Fruit fly (Drosophila melanogaster) whole organism, embryonic: Measurements from ENCODE around the gene Trm1.
A peak's percentile ranks its signal among the peaks of the same experiment; 100 is the strongest.

Experiments used
- Ada2b ChIP-seq: fragments of 200-800 bp; sonication (Bioruptor generic); IDR thresholded peaks from 2 replicates; pipeline ENCODE4 v1.3.6; 2022; ENCODE audit warnings: missing biosample characterization, missing genetic modification characterization
- Antp ChIP-seq: fragments of 200-800 bp; sonication (Bioruptor generic); optimal IDR thresholded peaks from 3 replicates; lab custom pipeline; 2016; ENCODE audit warnings: missing biosample characterization, missing genetic modification characterization
- Asciz ChIP-seq: fragments of 200-800 bp; sonication (Bioruptor generic); optimal IDR thresholded peaks from 2 replicates; lab custom pipeline; 2017; ENCODE audit warnings: missing biosample characterization, mild to moderate bottlenecking, missing genetic modification characterization, missing genetic modification reagents
- B-H2 ChIP-seq: fragments of 200-800 bp; sonication (Bioruptor generic); optimal IDR thresholded peaks from 2 replicates; lab custom pipeline; 2018; ENCODE audit warnings: missing biosample characterization, mild to moderate bottlenecking, missing genetic modification characterization
- Blimp-1 ChIP-seq: fragments of 200-800 bp; sonication (Bioruptor generic); optimal IDR thresholded peaks from 3 replicates; lab custom pipeline; 2018; ENCODE audit warnings: missing biosample characterization, missing genetic modification characterization, mild to moderate bottlenecking, moderate library complexity, missing genetic modification reagents
- CG10979 ChIP-seq: fragments of 200-800 bp; sonication (Bioruptor generic); optimal IDR thresholded peaks from 2 replicates; lab custom pipeline; 2018; ENCODE audit warnings: missing biosample characterization, mild to moderate bottlenecking, missing genetic modification characterization, moderate library complexity
- CG11085 ChIP-seq: fragments of 200-800 bp; sonication (Bioruptor generic); IDR thresholded peaks from 2 replicates; pipeline ENCODE4 v1.3.6; 2022; ENCODE audit warnings: missing biosample characterization, missing genetic modification characterization
- CG11398 ChIP-seq: fragments of 200-800 bp; sonication (Bioruptor generic); optimal IDR thresholded peaks from 2 replicates; lab custom pipeline; 2016; ENCODE audit warnings: missing biosample characterization, missing genetic modification characterization
- CG11504 ChIP-seq: fragments of 200-800 bp; sonication (Bioruptor generic); optimal IDR thresholded peaks from 3 replicates; lab custom pipeline; 2019; ENCODE audit warnings: missing biosample characterization, mild to moderate bottlenecking, missing genetic modification characterization, moderate library complexity
- CG11695 ChIP-seq: fragments of 200-800 bp; sonication (Bioruptor generic); IDR thresholded peaks from 3 replicates; pipeline ENCODE4 v1.3.6; 2022; ENCODE audit warnings: missing biosample characterization, missing genetic modification characterization
- CG12071 ChIP-seq: fragments of 200-800 bp; sonication (Bioruptor generic); optimal IDR thresholded peaks from 3 replicates; lab custom pipeline; 2018; ENCODE audit warnings: missing biosample characterization, mild to moderate bottlenecking, missing genetic modification characterization
- CG1233 ChIP-seq: fragments of 200-800 bp; sonication (Bioruptor generic); optimal IDR thresholded peaks from 4 replicates; lab custom pipeline; 2018; ENCODE audit warnings: missing biosample characterization, mild to moderate bottlenecking, missing genetic modification characterization
- CG14014 ChIP-seq: fragments of 200-800 bp; sonication (Bioruptor generic); IDR thresholded peaks from 2 replicates; pipeline ENCODE4 v1.3.6; 2022; ENCODE audit warnings: missing biosample characterization, missing genetic modification characterization
- CG17829 ChIP-seq: fragments of 200-800 bp; optimal IDR thresholded peaks from 2 replicates; lab custom pipeline; 2019; ENCODE audit warnings: missing biosample characterization, mild to moderate bottlenecking, missing genetic modification characterization, moderate library complexity
- CG18599 ChIP-seq: fragments of 200-800 bp; sonication (Bioruptor generic); optimal IDR thresholded peaks from 3 replicates; lab custom pipeline; 2017; ENCODE audit warnings: missing biosample characterization, missing genetic modification characterization, mild to moderate bottlenecking, moderate library complexity, missing genetic modification reagents
- CG2678 ChIP-seq: fragments of 200-800 bp; sonication (Bioruptor generic); optimal IDR thresholded peaks from 3 replicates; lab custom pipeline; 2019; ENCODE audit warnings: missing biosample characterization, mild to moderate bottlenecking, missing genetic modification characterization, moderate library complexity
- CG30403 ChIP-seq: fragments of 200-800 bp; sonication (Bioruptor generic); optimal IDR thresholded peaks from 3 replicates; lab custom pipeline; 2016; ENCODE audit warnings: missing biosample characterization, missing genetic modification characterization
- CG34376 ChIP-seq: fragments of 200-800 bp; sonication (Bioruptor generic); optimal IDR thresholded peaks from 2 replicates; lab custom pipeline; 2018; ENCODE audit warnings: missing biosample characterization, mild to moderate bottlenecking, missing genetic modification characterization
- CG3847 ChIP-seq: fragments of 200-800 bp; sonication (Bioruptor generic); IDR thresholded peaks from 2 replicates; pipeline ENCODE4 v1.3.6; 2022; ENCODE audit warnings: missing biosample characterization, missing genetic modification characterization
- CG4424 ChIP-seq: fragments of 200-800 bp; sonication (Bioruptor generic); optimal IDR thresholded peaks from 3 replicates; lab custom pipeline; 2016; ENCODE audit warnings: missing biosample characterization, missing genetic modification characterization
- CG4820 ChIP-seq: fragments of 200-800 bp; sonication (Bioruptor generic); optimal IDR thresholded peaks from 3 replicates; lab custom pipeline; 2016; ENCODE audit warnings: missing biosample characterization, missing genetic modification characterization
- CG5953 ChIP-seq: fragments of 200-800 bp; sonication (Bioruptor generic); IDR thresholded peaks from 2 replicates; pipeline ENCODE4 v1.3.6; 2022; ENCODE audit warnings: missing biosample characterization, missing genetic modification characterization
- CG7745 ChIP-seq: fragments of 200-800 bp; sonication (Bioruptor generic); optimal IDR thresholded peaks from 2 replicates; lab custom pipeline; 2018; ENCODE audit warnings: missing biosample characterization, mild to moderate bottlenecking, missing genetic modification characterization, moderate library complexity
- CG7987 ChIP-seq: fragments of 200-800 bp; sonication (Bioruptor generic); optimal IDR thresholded peaks from 2 replicates; lab custom pipeline; 2018; ENCODE audit warnings: missing biosample characterization, mild to moderate bottlenecking, missing genetic modification characterization, moderate library complexity
- CG9215 ChIP-seq: fragments of 200-800 bp; sonication (Bioruptor generic); IDR thresholded peaks from 2 replicates; pipeline ENCODE4 v1.3.6; 2022; ENCODE audit warnings: missing biosample characterization, missing genetic modification characterization
- CG9727 ChIP-seq: fragments of 200-800 bp; sonication (Bioruptor generic); optimal IDR thresholded peaks from 3 replicates; lab custom pipeline; 2017; ENCODE audit warnings: missing biosample characterization, mild to moderate bottlenecking, missing genetic modification characterization
- Chrac-16 ChIP-seq: fragments of 200-800 bp; sonication (Bioruptor generic); optimal IDR thresholded peaks from 3 replicates; lab custom pipeline; 2016; ENCODE audit warnings: missing biosample characterization, missing genetic modification characterization
- D ChIP-seq, 2 experiments: fragments of 200-800 bp in 1 of 2; fragments of >200 bp in 1 of 2; sonication (Bioruptor generic) in 1 of 2; optimal IDR thresholded peaks; 2 replicates in 1 of 2; 3 replicates in 1 of 2; lab custom pipeline; 2017; ENCODE audit warnings: mild to moderate bottlenecking in 1 of 2, missing biosample characterization in 1 of 2, missing genetic modification characterization in 1 of 2, missing genetic modification reagents in 1 of 2
- Gsc ChIP-seq: fragments of 200-800 bp; sonication (Bioruptor generic); IDR thresholded peaks from 2 replicates; pipeline ENCODE4 v1.3.6; 2022; ENCODE audit warnings: missing biosample characterization, missing genetic modification characterization
- Hmr ChIP-seq: fragments of 200-800 bp; sonication (Bioruptor generic); optimal IDR thresholded peaks from 3 replicates; lab custom pipeline; 2017; ENCODE audit warnings: mild to moderate bottlenecking, missing biosample characterization, missing genetic modification reagents, missing genetic modification characterization
- Lim3 ChIP-seq: fragments of 200-800 bp; sonication (Bioruptor generic); IDR thresholded peaks from 2 replicates; pipeline ENCODE4 v1.3.6; 2022; ENCODE audit warnings: missing biosample characterization, missing genetic modification characterization
- Lpt ChIP-seq: fragments of >200 bp; optimal IDR thresholded peaks from 2 replicates; lab custom pipeline; 2018; ENCODE audit warnings: missing biosample characterization, missing genetic modification characterization
- Med ChIP-seq: fragments of 200-800 bp; sonication (Bioruptor generic); peaks from one replicate; lab custom pipeline; 2016; ENCODE audit warnings: missing biosample characterization, missing genetic modification characterization, mild to moderate bottlenecking, inconsistent platforms, moderate library complexity
- NfI ChIP-seq: fragments of 200-800 bp; sonication (Bioruptor generic); optimal IDR thresholded peaks from 3 replicates; lab custom pipeline; 2018; ENCODE audit warnings: missing biosample characterization, mild to moderate bottlenecking, missing genetic modification characterization, moderate library complexity
- Oli ChIP-seq: fragments of 200-800 bp; sonication (Bioruptor generic); optimal IDR thresholded peaks from 2 replicates; lab custom pipeline; 2018; ENCODE audit warnings: missing biosample characterization, mild to moderate bottlenecking, missing genetic modification characterization, moderate library complexity
- ato ChIP-seq: fragments of 200-800 bp; sonication (Bioruptor generic); IDR thresholded peaks from 2 replicates; pipeline ENCODE4 v1.3.6; 2022; ENCODE audit warnings: missing biosample characterization, missing genetic modification characterization; ENCODE audit not compliant: partially characterized antibody
- bab2 ChIP-seq: fragments of 200-800 bp; sonication (Bioruptor generic); optimal IDR thresholded peaks from 2 replicates; lab custom pipeline; 2016; ENCODE audit warnings: missing biosample characterization, missing genetic modification characterization
- bbx ChIP-seq: fragments of 200-800 bp; sonication (Bioruptor generic); IDR thresholded peaks from 2 replicates; pipeline ENCODE4 v1.3.6; 2022; ENCODE audit warnings: missing biosample characterization, missing genetic modification characterization; ENCODE audit not compliant: partially characterized antibody
- bowl ChIP-seq: fragments of 200-800 bp; sonication (Bioruptor generic); IDR thresholded peaks from 2 replicates; pipeline ENCODE4 v1.3.6; 2022; ENCODE audit warnings: missing biosample characterization, missing genetic modification characterization
- ci ChIP-seq: fragments of 200-800 bp; sonication (Bioruptor generic); IDR thresholded peaks from 3 replicates; pipeline ENCODE4 v1.3.6; 2022; ENCODE audit warnings: missing biosample characterization, missing genetic modification characterization
- esg ChIP-seq: fragments of 200-800 bp; sonication (Bioruptor generic); conservative IDR thresholded peaks from 2 replicates; pipeline ENCODE4 v1.3.6; 2022; ENCODE audit warnings: missing biosample characterization, missing genetic modification characterization
- gsb-n ChIP-seq: fragments of 200-800 bp; sonication (Bioruptor generic); optimal IDR thresholded peaks from 3 replicates; lab custom pipeline; 2018; ENCODE audit warnings: missing biosample characterization, mild to moderate bottlenecking, missing genetic modification characterization
- kni ChIP-seq: fragments of 200-800 bp; sonication (Bioruptor generic); optimal IDR thresholded peaks from 3 replicates; lab custom pipeline; 2017; ENCODE audit warnings: mild to moderate bottlenecking, missing biosample characterization, missing genetic modification reagents, missing genetic modification characterization
- lab ChIP-seq: fragments of 200-800 bp; sonication (Bioruptor generic); optimal IDR thresholded peaks from 3 replicates; lab custom pipeline; 2017; ENCODE audit warnings: missing biosample characterization, missing genetic modification characterization, mild to moderate bottlenecking, moderate library complexity, missing genetic modification reagents
- odd ChIP-seq: fragments of 200-800 bp; sonication (Bioruptor generic); optimal IDR thresholded peaks from 2 replicates; lab custom pipeline; 2017; ENCODE audit warnings: missing biosample characterization, mild to moderate bottlenecking, missing genetic modification characterization
- org-1 ChIP-seq: fragments of 200-800 bp; sonication (Bioruptor generic); optimal IDR thresholded peaks from 2 replicates; lab custom pipeline; 2017; ENCODE audit warnings: missing biosample characterization, missing genetic modification characterization
- scrt ChIP-seq: fragments of 200-800 bp; sonication (Bioruptor generic); optimal IDR thresholded peaks from 2 replicates; lab custom pipeline; 2018; ENCODE audit warnings: missing biosample characterization, mild to moderate bottlenecking, missing genetic modification characterization, moderate library complexity
- seq ChIP-seq: fragments of 200-800 bp; sonication (Bioruptor generic); IDR thresholded peaks from 2 replicates; pipeline ENCODE4 v1.3.6; 2022; ENCODE audit warnings: missing biosample characterization, missing genetic modification characterization
- sna ChIP-seq: fragments of 200-800 bp; sonication (Bioruptor generic); IDR thresholded peaks from 2 replicates; pipeline ENCODE4 v1.3.6; 2022; ENCODE audit warnings: missing biosample characterization, missing genetic modification characterization; ENCODE audit not compliant: partially characterized antibody
- tll ChIP-seq, 2 experiments: fragments of 200-800 bp in 1 of 2; fragments of >200 bp in 1 of 2; sonication (Bioruptor generic) in 1 of 2; optimal IDR thresholded peaks; 2 replicates each; lab custom pipeline; 2017 to 2019; ENCODE audit warnings: missing biosample characterization in 2 of 2, missing genetic modification characterization in 2 of 2, mild to moderate bottlenecking in 1 of 2, moderate library complexity in 1 of 2

Gene Trm1

DNA sequence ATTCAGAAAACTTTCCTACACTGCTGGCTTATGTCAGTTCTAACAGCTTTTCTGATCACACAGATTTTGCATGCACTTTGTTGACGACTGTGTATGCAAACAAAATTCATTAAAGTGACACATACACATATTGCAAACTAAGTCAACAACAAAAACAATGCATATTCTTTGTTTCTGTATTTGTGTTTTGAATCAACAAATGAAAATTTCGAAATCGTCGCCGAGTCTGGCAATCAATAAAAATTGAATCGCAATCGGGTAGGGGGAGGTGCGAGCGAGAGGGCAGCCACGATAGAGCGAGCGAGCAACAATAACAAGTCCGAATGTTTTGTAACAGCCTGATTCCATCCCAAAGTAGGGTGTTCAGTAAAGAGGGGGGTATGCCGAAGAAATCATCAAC lies 35.2 kb downstream of the Trm1 start (continued):
- peak; percentile 46 for TF ChIP-seq kni (GFP tag; lab: Kevin White, UChicago)
- no peak for TF ChIP-seq Ada2b (GFP tag; lab: Robert Waterston, UW)
- TF ChIP-seq CG12071 (GFP tag; lab: Kevin White, UChicago): peak; percentile 66
- no peak for TF ChIP-seq Gsc
- no peak for TF ChIP-seq Lim3 (GFP tag; lab: Robert Waterston, UW)
- peak; percentile 64 for TF ChIP-seq CG18599
- peak; percentile 53 for TF ChIP-seq lab
- no peak for TF ChIP-seq Antp (GFP tag; lab: Kevin White, UChicago)
- TF ChIP-seq B-H2 (GFP tag; lab: Kevin White, UChicago): peak; percentile 1
- TF ChIP-seq CG4820 (GFP tag; lab: Kevin White, UChicago): no peak
- peak; percentile 48 for TF ChIP-seq CG34376 (GFP tag; lab: Kevin White, UChicago)
- peak; percentile 26 for TF ChIP-seq Blimp-1 (GFP tag; lab: Kevin White, UChicago)
- peak; percentile 69 for TF ChIP-seq Asciz (GFP tag; lab: Kevin White, UChicago)
- no peak for TF ChIP-seq CG7745 (tag; lab: Kevin White, UChicago)
- peak; percentile 32; the same call in 1 of the 3 replicates for TF ChIP-seq ci (GFP tag; lab: Robert Waterston, UW)
- TF ChIP-seq sna (GFP tag; lab: Robert Waterston, UW): no peak
- TF ChIP-seq CG14014 (GFP tag; lab: Robert Waterston, UW): no peak; the same call in 1 of the 2 replicates
- TF ChIP-seq ato: no peak
- TF ChIP-seq CG11398 (GFP tag; lab: Kevin White, UChicago): peak; percentile 5
- no peak for TF ChIP-seq CG9215
- no peak for TF ChIP-seq CG3847 (GFP tag; lab: Robert Waterston, UW)
- TF ChIP-seq bowl: no peak
- no peak for TF ChIP-seq bbx (GFP tag; lab: Robert Waterston, UW)
- TF ChIP-seq CG7987 (GFP tag; lab: Kevin White, UChicago): peak; percentile 66
- TF ChIP-seq esg (GFP tag; lab: Robert Waterston, UW): no peak
- peak; percentile 66 for TF ChIP-seq CG1233 (GFP tag; lab: Kevin White, UChicago)
- TF ChIP-seq CG4424 (GFP tag; lab: Kevin White, UChicago): no peak
- no peak for TF ChIP-seq CG30403 (GFP tag; lab: Kevin White, UChicago)
- peak; percentile 58 for TF ChIP-seq CG2678
- TF ChIP-seq Med: peak; percentile 79
- TF ChIP-seq CG10979: no peak
- peak; percentile 8 for TF ChIP-seq scrt (GFP tag; lab: Kevin White, UChicago)
- no peak for TF ChIP-seq CG5953
- TF ChIP-seq CG11695 (GFP tag; lab: Robert Waterston, UW): 0 out of 3 replicates have a peak, but pooled peaks have one; percentile 30
- TF ChIP-seq CG11504 (tag; lab: Kevin White, UChicago): peak; percentile 18
- no peak for TF ChIP-seq CG11085
- no peak for TF ChIP-seq CG9727 (GFP tag; lab: Kevin White, UChicago)
- TF ChIP-seq D (optimal IDR thresholded peaks at IDR 0.05; lab: Kevin White, UChicago): no peak
- no peak for TF ChIP-seq D (GFP tag; optimal IDR thresholded peaks at IDR 0.05; lab: Kevin White, UChicago)
- peak; percentile 10 for TF ChIP-seq org-1 (GFP tag; lab: Kevin White, UChicago)
- no peak for TF ChIP-seq seq (GFP tag; lab: Robert Waterston, UW)
- no peak for TF ChIP-seq Chrac-16 (GFP tag; lab: Kevin White, UChicago)
- no peak for TF ChIP-seq NfI
- peak; percentile 48 for TF ChIP-seq bab2 (GFP tag; lab: Kevin White, UChicago)
- no peak for TF ChIP-seq Oli (tag; lab: Kevin White, UChicago)
- no peak for TF ChIP-seq Lpt (GFP tag; lab: Kevin White, UChicago)
- TF ChIP-seq Hmr (GFP tag; lab: Kevin White, UChicago): peak; percentile 27
- TF ChIP-seq tll (GFP tag; optimal IDR thresholded peaks at IDR 0.05; lab: Kevin White, UChicago): no peak
- no peak for TF ChIP-seq gsb-n (tag; lab: Kevin White, UChicago)
- TF ChIP-seq CG17829 (tag; lab: Kevin White, UChicago): no peak
- TF ChIP-seq odd (GFP tag; lab: Kevin White, UChicago): peak; percentile 34
